Worm (Caenorhabditis elegans): Measurements from ENCODE around the gene srw-90.
A peak's percentile ranks its signal among the peaks of the same experiment; 100 is the strongest.

The srw-90 gene

ce11 chrV:1743205-1743870 is 41.5 kb downstream of the srw-90 start, which contains the start of gene nhr-256:
Gene nhr-256 (plus strand): TSS chrV:1743771.
- no peak for TF ChIP-seq lin-39 (tag; optimal IDR thresholded peaks at IDR 0.05)
- no peak for TF ChIP-seq ztf-4 (tag; optimal IDR thresholded peaks at IDR 0.05)
- no peak for TF ChIP-seq unc-39 (tag; optimal IDR thresholded peaks at IDR 0.05)
- TF ChIP-seq lsy-2 (tag; optimal IDR thresholded peaks at IDR 0.05): no peak
- no peak for TF ChIP-seq nhr-77 (tag; optimal IDR thresholded peaks at IDR 0.05)
- no peak for TF ChIP-seq mbf-1 (tag; optimal IDR thresholded peaks at IDR 0.05)
- TF ChIP-seq ztf-11 (tag; optimal IDR thresholded peaks at IDR 0.05): no peak
- TF ChIP-seq mab-5 (tag; optimal IDR thresholded peaks at IDR 0.05): peak; percentile 54
- TF ChIP-seq egl-27 (tag; optimal IDR thresholded peaks at IDR 0.05): peak; percentile 52
- TF ChIP-seq ceh-82 (tag; optimal IDR thresholded peaks at IDR 0.05): no peak
- peak; percentile 64 for TF ChIP-seq sma-3 (GFP tag; optimal IDR thresholded peaks at IDR 0.05)
- TF ChIP-seq nhr-25 (tag; optimal IDR thresholded peaks at IDR 0.05): peak; percentile 69
- TF ChIP-seq ceh-16 (tag; optimal IDR thresholded peaks at IDR 0.05): no peak
- peak; percentile 87 for TF ChIP-seq fos-1 (tag; optimal IDR thresholded peaks at IDR 0.05)
- peak; percentile 79 for TF ChIP-seq F13H6.1 (tag; optimal IDR thresholded peaks at IDR 0.05)
- peak; percentile 90 for TF ChIP-seq sma-9 (GFP tag; optimal IDR thresholded peaks at IDR 0.05)
- TF ChIP-seq sma-9 (tag; optimal IDR thresholded peaks at IDR 0.05): no peak
- TF ChIP-seq C34F6.9 (tag; optimal IDR thresholded peaks at IDR 0.05): peak; percentile 73
- peak; percentile 11 for TF ChIP-seq nhr-6 (tag; optimal IDR thresholded peaks at IDR 0.05)
- TF ChIP-seq nhr-10 (tag; optimal IDR thresholded peaks at IDR 0.05): no peak
- no peak for TF ChIP-seq ztf-1 (GFP tag; conservative IDR thresholded peaks at IDR 0.05)
- no peak for TF ChIP-seq aly-2 (tag; optimal IDR thresholded peaks at IDR 0.05)
- no peak for TF ChIP-seq nhr-11 (tag; optimal IDR thresholded peaks at IDR 0.05)
- no peak for TF ChIP-seq nhr-237 (tag; optimal IDR thresholded peaks at IDR 0.05)
- TF ChIP-seq snpc-4 (tag; optimal IDR thresholded peaks at IDR 0.05): peak; percentile 18
- no peak for TF ChIP-seq alr-1 (tag; optimal IDR thresholded peaks at IDR 0.05)
- TF ChIP-seq elt-1 (tag; optimal IDR thresholded peaks at IDR 0.05): no peak
- no peak for TF ChIP-seq R02D3.7 (tag; optimal IDR thresholded peaks at IDR 0.05)
- no peak for TF ChIP-seq skn-1 (tag; optimal IDR thresholded peaks at IDR 0.05)
- peak in 1 of 2 experiments; percentile 40 for TF ChIP-seq mdl-1 (tag; optimal IDR thresholded peaks at IDR 0.05)
- TF ChIP-seq unc-55 (GFP tag; optimal IDR thresholded peaks at IDR 0.05): peak; percentile 80
- TF ChIP-seq unc-62 (GFP tag; optimal IDR thresholded peaks at IDR 0.05): no peak
- peak; percentile 22 for TF ChIP-seq sem-4 (tag; optimal IDR thresholded peaks at IDR 0.05)
- no peak for TF ChIP-seq lin-11 (tag; optimal IDR thresholded peaks at IDR 0.05)
- TF ChIP-seq gmeb-1 (tag; optimal IDR thresholded peaks at IDR 0.05): peak; percentile 64
- TF ChIP-seq nhr-12 (tag; optimal IDR thresholded peaks at IDR 0.05): no peak
- TF ChIP-seq ama-1 (optimal IDR thresholded peaks at IDR 0.05): no peak
- TF ChIP-seq nhr-129 (tag; optimal IDR thresholded peaks at IDR 0.05): peak; percentile 69
- no peak for TF ChIP-seq Y55F3AM.14 (GFP tag; optimal IDR thresholded peaks at IDR 0.05)
- TF ChIP-seq elt-3 (tag; optimal IDR thresholded peaks at IDR 0.05): no peak
- TF ChIP-seq lin-13 (GFP tag; optimal IDR thresholded peaks at IDR 0.05): peak; percentile 44
- TF ChIP-seq crh-2 (tag; optimal IDR thresholded peaks at IDR 0.05): peak; percentile 78
- TF ChIP-seq nhr-23 (tag; optimal IDR thresholded peaks at IDR 0.05): no peak
- no peak for TF ChIP-seq peb-1 (tag; optimal IDR thresholded peaks at IDR 0.05)
- no peak for TF ChIP-seq nhr-21 (tag; optimal IDR thresholded peaks at IDR 0.05)
- TF ChIP-seq ZK546.5 (tag; optimal IDR thresholded peaks at IDR 0.05): no peak
- TF ChIP-seq blmp-1 (tag; optimal IDR thresholded peaks at IDR 0.05; ENCODE audit: insufficient read depth): peak; percentile 84
- TF ChIP-seq zag-1 (tag; optimal IDR thresholded peaks at IDR 0.05): no peak
- TF ChIP-seq dmd-4 (tag; optimal IDR thresholded peaks at IDR 0.05): no peak
